Fruit fly (Drosophila melanogaster) whole organism, embryonic: ENCODE measurements around the gene CG3651.

ENCODE experiments used
- Bteb2 ChIP-seq: fragments of 200-800 bp; sonication (Bioruptor generic); optimal IDR thresholded peaks from 2 replicates; lab custom pipeline; 2016; ENCODE audit warnings: missing biosample characterization, missing genetic modification characterization
- CG10147 ChIP-seq: fragments of 200-800 bp; sonication (Bioruptor generic); optimal IDR thresholded peaks from 2 replicates; lab custom pipeline; 2019; ENCODE audit warnings: missing biosample characterization, mild to moderate bottlenecking, missing genetic modification characterization, moderate library complexity
- CG1024 ChIP-seq: fragments of 200-800 bp; sonication (Bioruptor generic); IDR thresholded peaks from 2 replicates; pipeline ENCODE4 v1.3.6; 2022; ENCODE audit warnings: missing biosample characterization, missing genetic modification characterization
- CG10431 ChIP-seq: fragments of 200-800 bp; sonication (Bioruptor generic); optimal IDR thresholded peaks from 3 replicates; lab custom pipeline; 2018; ENCODE audit warnings: missing biosample characterization, mild to moderate bottlenecking, missing genetic modification characterization
- CG10543 ChIP-seq: fragments of 200-800 bp; sonication (Bioruptor generic); optimal IDR thresholded peaks from 3 replicates; lab custom pipeline; 2017; ENCODE audit warnings: missing biosample characterization, mild to moderate bottlenecking, missing genetic modification characterization, moderate library complexity
- CG10654 ChIP-seq: fragments of 200-800 bp; sonication (Bioruptor generic); optimal IDR thresholded peaks from 2 replicates; lab custom pipeline; 2016; ENCODE audit warnings: missing biosample characterization, missing genetic modification characterization
- CG11247 ChIP-seq: fragments of 200-800 bp; sonication (Bioruptor generic); IDR thresholded peaks from 2 replicates; pipeline ENCODE4 v1.3.6; 2022; ENCODE audit warnings: missing biosample characterization, missing genetic modification characterization
- CG11723 ChIP-seq: fragments of 200-800 bp; sonication (Bioruptor generic); optimal IDR thresholded peaks from 2 replicates; lab custom pipeline; 2017; ENCODE audit warnings: missing biosample characterization, mild to moderate bottlenecking, missing genetic modification characterization
- CG12219 ChIP-seq: fragments of 200-800 bp; sonication (Bioruptor generic); optimal IDR thresholded peaks from 3 replicates; lab custom pipeline; 2018; ENCODE audit warnings: missing biosample characterization, mild to moderate bottlenecking, missing genetic modification characterization
- CG15011 ChIP-seq: fragments of 200-800 bp; sonication (Bioruptor generic); optimal IDR thresholded peaks from 3 replicates; lab custom pipeline; 2018; ENCODE audit warnings: missing biosample characterization, mild to moderate bottlenecking, missing genetic modification characterization
- CG2129 ChIP-seq: fragments of 200-800 bp; sonication (Bioruptor generic); IDR thresholded peaks from 2 replicates; pipeline ENCODE4 v1.3.6; 2022; ENCODE audit warnings: missing biosample characterization, missing genetic modification characterization; ENCODE audit not compliant: partially characterized antibody
- CG3281 ChIP-seq: fragments of 200-800 bp; sonication (Bioruptor generic); optimal IDR thresholded peaks from 3 replicates; lab custom pipeline; 2017; ENCODE audit warnings: missing biosample characterization, mild to moderate bottlenecking, missing genetic modification characterization
- CG4617 ChIP-seq: fragments of 200-800 bp; sonication (Bioruptor generic); optimal IDR thresholded peaks from 3 replicates; lab custom pipeline; 2016; ENCODE audit warnings: missing biosample characterization, missing genetic modification characterization, borderline replicate concordance
- CG4820 ChIP-seq: fragments of 200-800 bp; sonication (Bioruptor generic); optimal IDR thresholded peaks from 3 replicates; lab custom pipeline; 2016; ENCODE audit warnings: missing biosample characterization, missing genetic modification characterization
- CG6254 ChIP-seq: fragments of 200-800 bp; sonication (Bioruptor generic); optimal IDR thresholded peaks from 3 replicates; lab custom pipeline; 2017; ENCODE audit warnings: mild to moderate bottlenecking, missing biosample characterization, missing genetic modification reagents, missing genetic modification characterization
- CG7786 ChIP-seq: fragments of 200-800 bp; sonication (Bioruptor generic); optimal IDR thresholded peaks from 2 replicates; lab custom pipeline; 2016; ENCODE audit warnings: missing biosample characterization, missing genetic modification characterization
- CG7839 ChIP-seq: fragments of 200-800 bp; sonication (Bioruptor generic); optimal IDR thresholded peaks from 3 replicates; lab custom pipeline; 2018; ENCODE audit warnings: missing biosample characterization, mild to moderate bottlenecking, missing genetic modification characterization, moderate library complexity
- CG8944 ChIP-seq: fragments of 200-800 bp; sonication (Bioruptor generic); optimal IDR thresholded peaks from 3 replicates; lab custom pipeline; 2016; ENCODE audit warnings: missing biosample characterization, missing genetic modification characterization
- CG9215 ChIP-seq: fragments of 200-800 bp; sonication (Bioruptor generic); IDR thresholded peaks from 2 replicates; pipeline ENCODE4 v1.3.6; 2022; ENCODE audit warnings: missing biosample characterization, missing genetic modification characterization
- Doc3 ChIP-seq: fragments of 200-800 bp; sonication (Bioruptor generic); IDR thresholded peaks from 3 replicates; pipeline ENCODE4 v1.3.6; 2022; ENCODE audit warnings: missing biosample characterization, missing genetic modification characterization; ENCODE audit not compliant: partially characterized antibody
- Eip74EF ChIP-seq, 2 experiments: fragments of 200-800 bp in 1 of 2; fragments of >200 bp in 1 of 2; sonication (Bioruptor generic) in 1 of 2; optimal IDR thresholded peaks; 2 replicates each; lab custom pipeline; 2017 to 2019; ENCODE audit warnings: missing biosample characterization in 2 of 2, missing genetic modification characterization in 2 of 2, mild to moderate bottlenecking in 1 of 2, moderate library complexity in 1 of 2
- Elba2 ChIP-seq: fragments of 200-800 bp; sonication (Bioruptor generic); optimal IDR thresholded peaks from 3 replicates; lab custom pipeline; 2016; ENCODE audit warnings: missing biosample characterization, missing genetic modification characterization
- Hr51 ChIP-seq, 2 experiments: fragments of 200-800 bp; sonication (Bioruptor generic); optimal IDR thresholded peaks; 2 replicates in 1 of 2; 3 replicates in 1 of 2; lab custom pipeline; 2016 to 2018; ENCODE audit warnings: missing biosample characterization in 2 of 2, missing genetic modification characterization in 2 of 2, mild to moderate bottlenecking in 1 of 2, moderate library complexity in 1 of 2
- Lim3 ChIP-seq: fragments of 200-800 bp; sonication (Bioruptor generic); IDR thresholded peaks from 2 replicates; pipeline ENCODE4 v1.3.6; 2022; ENCODE audit warnings: missing biosample characterization, missing genetic modification characterization
- MESR4 ChIP-seq: fragments of 200-800 bp; sonication (Bioruptor generic); optimal IDR thresholded peaks from 2 replicates; lab custom pipeline; 2018; ENCODE audit warnings: missing biosample characterization, mild to moderate bottlenecking, missing genetic modification characterization, moderate library complexity
- NFAT ChIP-seq: fragments of 200-800 bp; sonication (Bioruptor generic); IDR thresholded peaks from 2 replicates; pipeline ENCODE4 v1.3.6; 2022; ENCODE audit warnings: missing biosample characterization, missing genetic modification characterization
- Pdp1 ChIP-seq, 2 experiments: fragments of 200-800 bp; sonication (Bioruptor generic); optimal IDR thresholded peaks; 3 replicates each; lab custom pipeline; 2016; ENCODE audit warnings: missing biosample characterization in 2 of 2, missing genetic modification characterization in 2 of 2, mild to moderate bottlenecking in 1 of 2, moderate library complexity in 1 of 2
- Xbp1 ChIP-seq: fragments of 200-800 bp; sonication (Bioruptor generic); optimal IDR thresholded peaks from 3 replicates; lab custom pipeline; 2016; ENCODE audit warnings: missing biosample characterization, mild to moderate bottlenecking, missing genetic modification characterization
- bigmax ChIP-seq: fragments of 200-800 bp; sonication (Bioruptor generic); optimal IDR thresholded peaks from 2 replicates; lab custom pipeline; 2018; ENCODE audit warnings: missing biosample characterization, mild to moderate bottlenecking, missing genetic modification characterization
- btn ChIP-seq: fragments of 200-800 bp; sonication (Bioruptor generic); optimal IDR thresholded peaks from 2 replicates; lab custom pipeline; 2016; ENCODE audit warnings: missing biosample characterization, missing genetic modification characterization
- ci ChIP-seq: fragments of 200-800 bp; sonication (Bioruptor generic); IDR thresholded peaks from 3 replicates; pipeline ENCODE4 v1.3.6; 2022; ENCODE audit warnings: missing biosample characterization, missing genetic modification characterization
- corto ChIP-seq: fragments of 200-800 bp; sonication (Bioruptor generic); optimal IDR thresholded peaks from 2 replicates; lab custom pipeline; 2016; ENCODE audit warnings: missing biosample characterization, mild to moderate bottlenecking, missing genetic modification characterization, moderate library complexity
- dmrt99B ChIP-seq: fragments of 200-800 bp; sonication (Bioruptor generic); optimal IDR thresholded peaks from 2 replicates; lab custom pipeline; 2018; ENCODE audit warnings: missing biosample characterization, mild to moderate bottlenecking, missing genetic modification characterization, moderate library complexity
- exex ChIP-seq: fragments of 200-800 bp; sonication (Bioruptor generic); optimal IDR thresholded peaks from 4 replicates; lab custom pipeline; 2018; ENCODE audit warnings: missing biosample characterization, mild to moderate bottlenecking, missing genetic modification characterization, moderate library complexity
- gcm2 ChIP-seq: fragments of 200-800 bp; sonication (Bioruptor generic); optimal IDR thresholded peaks from 2 replicates; lab custom pipeline; 2016; ENCODE audit warnings: missing biosample characterization, missing genetic modification characterization
- gro ChIP-seq: fragments of 200-800 bp; sonication (Bioruptor generic); optimal IDR thresholded peaks from 2 replicates; lab custom pipeline; 2016; ENCODE audit warnings: missing biosample characterization, missing genetic modification characterization
- ham ChIP-seq: fragments of 200-800 bp; sonication (Bioruptor generic); IDR thresholded peaks from 2 replicates; pipeline ENCODE4 v1.3.6; 2022; ENCODE audit warnings: missing biosample characterization, missing genetic modification characterization
- kah ChIP-seq: fragments of 200-800 bp; sonication (Bioruptor generic); optimal IDR thresholded peaks from 2 replicates; lab custom pipeline; 2018; ENCODE audit warnings: missing biosample characterization, mild to moderate bottlenecking, missing genetic modification characterization
- lmd ChIP-seq: fragments of 200-800 bp; sonication (Bioruptor generic); IDR thresholded peaks from 2 replicates; pipeline ENCODE4 v1.3.6; 2022; ENCODE audit warnings: missing biosample characterization, missing genetic modification characterization
- lov ChIP-seq, 2 experiments: fragments of 200-800 bp in 1 of 2; fragments of >200 bp in 1 of 2; sonication (Bioruptor generic) in 1 of 2; IDR thresholded peaks in 1 of 2; optimal IDR thresholded peaks in 1 of 2; 2 replicates in 1 of 2; 3 replicates in 1 of 2; pipeline versions ENCODE4 v1.3.6 to Lab custom; 2017 to 2022; ENCODE audit warnings: missing biosample characterization in 1 of 2, missing genetic modification characterization in 1 of 2
- mam ChIP-seq: fragments of 200-800 bp; sonication (Bioruptor generic); optimal IDR thresholded peaks from 3 replicates; lab custom pipeline; 2016; ENCODE audit warnings: missing biosample characterization, missing genetic modification characterization
- mirr ChIP-seq: fragments of 200-800 bp; sonication (Bioruptor generic); optimal IDR thresholded peaks from 3 replicates; lab custom pipeline; 2018; ENCODE audit warnings: missing biosample characterization, mild to moderate bottlenecking, missing genetic modification characterization
- nau ChIP-seq: fragments of 200-800 bp; sonication (Bioruptor generic); optimal IDR thresholded peaks from 3 replicates; lab custom pipeline; 2017; ENCODE audit warnings: missing biosample characterization, mild to moderate bottlenecking, missing genetic modification characterization, missing genetic modification reagents
- pros ChIP-seq: fragments of 200-800 bp; sonication (Bioruptor generic); optimal IDR thresholded peaks from 3 replicates; lab custom pipeline; 2019; ENCODE audit warnings: missing biosample characterization, mild to moderate bottlenecking, missing genetic modification characterization, moderate library complexity
- sens ChIP-seq: fragments of 200-800 bp; sonication (Bioruptor generic); peaks from one replicate; lab custom pipeline; 2016; ENCODE audit warnings: missing biosample characterization, missing genetic modification characterization
- so ChIP-seq: fragments of 200-800 bp; sonication (Bioruptor generic); IDR thresholded peaks from 3 replicates; pipeline ENCODE4 v1.3.6; 2022; ENCODE audit warnings: missing biosample characterization, missing genetic modification characterization
- sob ChIP-seq: fragments of 200-800 bp; sonication (Bioruptor generic); IDR thresholded peaks from 2 replicates; pipeline ENCODE4 v1.3.6; 2022; ENCODE audit warnings: missing biosample characterization, missing genetic modification characterization
- unpg ChIP-seq: fragments of 200-800 bp; sonication (Bioruptor generic); optimal IDR thresholded peaks from 3 replicates; lab custom pipeline; 2018; ENCODE audit warnings: missing biosample characterization, mild to moderate bottlenecking, missing genetic modification characterization, moderate library complexity
- usp ChIP-seq: fragments of >200 bp; optimal IDR thresholded peaks from 2 replicates; lab custom pipeline; 2017; ENCODE audit warnings: missing biosample characterization, missing genetic modification characterization
- zfh2 ChIP-seq: fragments of 200-800 bp; sonication (Bioruptor generic); optimal IDR thresholded peaks from 2 replicates; lab custom pipeline; 2016; ENCODE audit warnings: missing biosample characterization, missing genetic modification characterization

The CG3651 gene

DNA sequence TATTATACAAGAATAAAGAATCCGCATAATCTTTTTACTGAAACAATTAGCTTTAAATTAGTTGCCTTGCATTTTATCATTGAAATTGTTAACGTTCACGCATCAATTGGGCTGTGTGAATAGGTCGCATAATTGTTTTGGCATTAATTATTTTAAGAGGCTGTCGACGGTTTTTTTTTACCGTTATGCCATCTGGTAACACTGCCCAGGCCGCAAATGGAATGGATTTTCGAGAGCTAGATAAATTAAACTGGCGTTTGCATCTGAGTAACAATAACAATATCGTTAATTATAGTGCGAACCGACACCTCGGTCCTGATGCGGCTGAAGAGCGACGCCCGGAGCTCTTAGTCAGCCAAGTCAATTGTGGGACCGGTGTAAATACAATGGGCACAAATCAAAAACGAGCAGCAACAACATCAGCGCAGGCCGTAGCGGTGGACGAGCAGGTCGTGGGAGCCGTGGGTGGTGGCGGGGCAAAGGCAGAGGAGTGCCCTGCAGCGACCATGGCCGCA, 570 bp downstream of the CG3651 start (continued):
- TF ChIP-seq zfh2 (GFP tag; lab: Kevin White, UChicago) (peak; percentile 26), pros (no peak), CG2129 (GFP tag; lab: Robert Waterston, UW) (no peak), CG10543 (GFP tag; lab: Kevin White, UChicago) (no peak), mam (GFP tag; lab: Kevin White, UChicago) (peak; percentile 9), lmd (GFP tag; lab: Robert Waterston, UW) (no peak), Xbp1 (GFP tag; lab: Kevin White, UChicago) (peak; percentile 4), Bteb2 (GFP tag; lab: Kevin White, UChicago) (no peak), sob (GFP tag; lab: Robert Waterston, UW) (no peak), CG4617 (peak; percentile 71), corto (GFP tag; lab: Kevin White, UChicago) (no peak), CG11723 (GFP tag; lab: Kevin White, UChicago) (peak; percentile 81), CG8944 (GFP tag; lab: Kevin White, UChicago) (no peak), gcm2 (GFP tag; lab: Kevin White, UChicago) (no peak), Pdp1 (GFP tag; optimal IDR thresholded peaks at IDR 0.05; lab: Kevin White, UChicago) (peak in 1 of 2 experiments; percentile 41), usp (no peak), Hr51 (GFP tag; optimal IDR thresholded peaks at IDR 0.05; lab: Kevin White, UChicago) (no peak), bigmax (no peak), lov (optimal IDR thresholded peaks at IDR 0.05; lab: Kevin White, UChicago) (no peak), lov (GFP tag; IDR thresholded peaks at IDR 0.05; lab: Robert Waterston, UW) (no peak), CG12219 (GFP tag; lab: Kevin White, UChicago) (no peak), gro (GFP tag; lab: Kevin White, UChicago) (no peak), CG6254 (GFP tag; lab: Kevin White, UChicago) (no peak), dmrt99B (tag; lab: Kevin White, UChicago) (no peak), CG4820 (GFP tag; lab: Kevin White, UChicago) (no peak), Eip74EF (GFP tag; optimal IDR thresholded peaks at IDR 0.05; lab: Kevin White, UChicago) (peak in 1 of 2 experiments; percentile 34), exex (tag; lab: Kevin White, UChicago) (no peak), CG11247 (GFP tag; lab: Robert Waterston, UW) (no peak), btn (GFP tag; lab: Kevin White, UChicago) (no peak), mirr (GFP tag; lab: Kevin White, UChicago) (no peak), CG7786 (GFP tag; lab: Kevin White, UChicago) (no peak), NFAT (GFP tag; lab: Robert Waterston, UW) (no peak), CG10147 (GFP tag; lab: Kevin White, UChicago) (no peak), nau (no peak), kah (GFP tag; lab: Kevin White, UChicago) (no peak), sens (GFP tag; lab: Kevin White, UChicago) (peak; percentile 43), ci (no peak), Elba2 (GFP tag; lab: Kevin White, UChicago) (peak; percentile 31), ham (GFP tag; lab: Robert Waterston, UW) (no peak), Lim3 (GFP tag; lab: Robert Waterston, UW) (no peak), CG7839 (peak; percentile 29), CG3281 (GFP tag; lab: Kevin White, UChicago) (no peak), CG9215 (GFP tag; lab: Robert Waterston, UW) (no peak), CG10431 (GFP tag; lab: Kevin White, UChicago) (no peak), MESR4 (peak; percentile 93), so (GFP tag; lab: Robert Waterston, UW) (no peak), CG10654 (GFP tag; lab: Kevin White, UChicago) (no peak), unpg (GFP tag; lab: Kevin White, UChicago) (no peak), CG15011 (no peak), Doc3 (GFP tag; lab: Robert Waterston, UW) (no peak), CG1024 (GFP tag; lab: Robert Waterston, UW) (peak; percentile 97)
